Fruit fly (Drosophila melanogaster) whole organism, embryonic: ENCODE data around the gene CG6051.

Source experiments
- Asciz ChIP-seq: fragments of 200-800 bp; sonication (Bioruptor generic); optimal IDR thresholded peaks from 2 replicates; lab custom pipeline; 2017; ENCODE audit warnings: missing biosample characterization, mild to moderate bottlenecking, missing genetic modification characterization, missing genetic modification reagents
- Blimp-1 ChIP-seq: fragments of 200-800 bp; sonication (Bioruptor generic); optimal IDR thresholded peaks from 3 replicates; lab custom pipeline; 2018; ENCODE audit warnings: missing biosample characterization, missing genetic modification characterization, mild to moderate bottlenecking, moderate library complexity, missing genetic modification reagents
- BtbVII ChIP-seq: fragments of 200-800 bp; sonication (Bioruptor generic); optimal IDR thresholded peaks from 3 replicates; lab custom pipeline; 2017; ENCODE audit warnings: missing biosample characterization, mild to moderate bottlenecking, missing genetic modification characterization
- CG10147 ChIP-seq: fragments of 200-800 bp; sonication (Bioruptor generic); optimal IDR thresholded peaks from 2 replicates; lab custom pipeline; 2019; ENCODE audit warnings: missing biosample characterization, mild to moderate bottlenecking, missing genetic modification characterization, moderate library complexity
- CG10209 ChIP-seq: fragments of 200-800 bp; sonication (Bioruptor generic); optimal IDR thresholded peaks from 3 replicates; lab custom pipeline; 2017; ENCODE audit warnings: missing biosample characterization, mild to moderate bottlenecking, missing genetic modification characterization, missing genetic modification reagents
- CG12219 ChIP-seq: fragments of 200-800 bp; sonication (Bioruptor generic); optimal IDR thresholded peaks from 3 replicates; lab custom pipeline; 2018; ENCODE audit warnings: missing biosample characterization, mild to moderate bottlenecking, missing genetic modification characterization
- CG1233 ChIP-seq: fragments of 200-800 bp; sonication (Bioruptor generic); optimal IDR thresholded peaks from 4 replicates; lab custom pipeline; 2018; ENCODE audit warnings: missing biosample characterization, mild to moderate bottlenecking, missing genetic modification characterization
- CG13894 ChIP-seq: fragments of 200-800 bp; sonication (Bioruptor generic); optimal IDR thresholded peaks from 3 replicates; lab custom pipeline; 2018; ENCODE audit warnings: missing biosample characterization, mild to moderate bottlenecking, missing genetic modification characterization, moderate library complexity
- CG1602 ChIP-seq: fragments of 200-800 bp; sonication (Bioruptor generic); optimal IDR thresholded peaks from 3 replicates; lab custom pipeline; 2016; ENCODE audit warnings: missing biosample characterization, missing genetic modification characterization
- CG1647 ChIP-seq: fragments of 200-800 bp; sonication (Bioruptor generic); optimal IDR thresholded peaks from 3 replicates; lab custom pipeline; 2016; ENCODE audit warnings: missing biosample characterization, missing genetic modification characterization
- CG17359 ChIP-seq: fragments of 200-800 bp; sonication (Bioruptor generic); optimal IDR thresholded peaks from 3 replicates; lab custom pipeline; 2018; ENCODE audit warnings: missing biosample characterization, mild to moderate bottlenecking, missing genetic modification characterization, moderate library complexity
- CG17612 ChIP-seq: fragments of 200-800 bp; sonication (Bioruptor generic); IDR thresholded peaks from 2 replicates; pipeline ENCODE4 v1.3.6; 2022; ENCODE audit warnings: missing biosample characterization, missing genetic modification characterization
- CG17829 ChIP-seq: fragments of 200-800 bp; optimal IDR thresholded peaks from 2 replicates; lab custom pipeline; 2019; ENCODE audit warnings: missing biosample characterization, mild to moderate bottlenecking, missing genetic modification characterization, moderate library complexity
- CG31224 ChIP-seq: fragments of 200-800 bp; sonication (Bioruptor generic); IDR thresholded peaks from 2 replicates; pipeline ENCODE4 v1.3.6; 2022; ENCODE audit warnings: missing biosample characterization, missing genetic modification characterization
- CG4282 ChIP-seq: fragments of 200-800 bp; sonication (Bioruptor generic); optimal IDR thresholded peaks from 2 replicates; lab custom pipeline; 2016; ENCODE audit warnings: missing biosample characterization, missing genetic modification characterization
- CG4820 ChIP-seq: fragments of 200-800 bp; sonication (Bioruptor generic); optimal IDR thresholded peaks from 3 replicates; lab custom pipeline; 2016; ENCODE audit warnings: missing biosample characterization, missing genetic modification characterization
- CG6765 ChIP-seq: fragments of 200-800 bp; sonication (Bioruptor generic); optimal IDR thresholded peaks from 3 replicates; lab custom pipeline; 2017; ENCODE audit warnings: missing biosample characterization, mild to moderate bottlenecking, missing genetic modification characterization
- CG7556 ChIP-seq: fragments of 200-800 bp; sonication (Bioruptor generic); optimal IDR thresholded peaks from 2 replicates; lab custom pipeline; 2017; ENCODE audit warnings: missing biosample characterization, mild to moderate bottlenecking, missing genetic modification characterization
- CG7786 ChIP-seq: fragments of 200-800 bp; sonication (Bioruptor generic); optimal IDR thresholded peaks from 2 replicates; lab custom pipeline; 2016; ENCODE audit warnings: missing biosample characterization, missing genetic modification characterization
- CG8478 ChIP-seq: fragments of >200 bp; optimal IDR thresholded peaks from 2 replicates; lab custom pipeline; 2018
- CG8944 ChIP-seq: fragments of 200-800 bp; sonication (Bioruptor generic); optimal IDR thresholded peaks from 3 replicates; lab custom pipeline; 2016; ENCODE audit warnings: missing biosample characterization, missing genetic modification characterization
- Camta ChIP-seq: fragments of 200-800 bp; sonication (Bioruptor generic); optimal IDR thresholded peaks from 2 replicates; lab custom pipeline; 2016; ENCODE audit warnings: missing biosample characterization, missing genetic modification characterization
- Dbx ChIP-seq: fragments of 200-800 bp; sonication (Bioruptor generic); IDR thresholded peaks from 3 replicates; pipeline ENCODE4 v1.3.6; 2022; ENCODE audit warnings: missing biosample characterization, missing genetic modification characterization
- Dip2 ChIP-seq: fragments of 200-800 bp; sonication (Bioruptor generic); IDR thresholded peaks from 2 replicates; pipeline ENCODE4 v1.3.6; 2022; ENCODE audit warnings: missing biosample characterization, missing genetic modification characterization
- Fer1 ChIP-seq: fragments of 200-800 bp; sonication (Bioruptor generic); optimal IDR thresholded peaks from 2 replicates; lab custom pipeline; 2017; ENCODE audit warnings: missing biosample characterization, mild to moderate bottlenecking, missing genetic modification characterization
- HHEX ChIP-seq: fragments of 200-800 bp; sonication (Bioruptor generic); optimal IDR thresholded peaks from 3 replicates; lab custom pipeline; 2017; ENCODE audit warnings: missing biosample characterization, mild to moderate bottlenecking, missing genetic modification characterization, missing genetic modification reagents
- HLH3B ChIP-seq: fragments of 200-800 bp; sonication (Bioruptor generic); IDR thresholded peaks from 2 replicates; pipeline ENCODE4 v1.3.6; 2022; ENCODE audit warnings: missing biosample characterization, missing genetic modification characterization
- Hand ChIP-seq: fragments of 200-800 bp; sonication (Bioruptor generic); optimal IDR thresholded peaks from 2 replicates; lab custom pipeline; 2017; ENCODE audit warnings: mild to moderate bottlenecking, missing biosample characterization, missing genetic modification reagents, missing genetic modification characterization
- Hr39 ChIP-seq: fragments of >200 bp; optimal IDR thresholded peaks from 2 replicates; lab custom pipeline; 2017
- Jarid2 ChIP-seq: fragments of 200-800 bp; sonication (Bioruptor generic); optimal IDR thresholded peaks from 3 replicates; lab custom pipeline; 2017; ENCODE audit warnings: mild to moderate bottlenecking, missing biosample characterization, missing genetic modification reagents, missing genetic modification characterization
- Max ChIP-seq: fragments of 200-800 bp; sonication (Bioruptor generic); optimal IDR thresholded peaks from 2 replicates; lab custom pipeline; 2016; ENCODE audit warnings: missing biosample characterization, mild to moderate bottlenecking, missing genetic modification characterization
- Side ChIP-seq: fragments of 200-800 bp; sonication (Bioruptor generic); optimal IDR thresholded peaks from 2 replicates; lab custom pipeline; 2016; ENCODE audit warnings: missing biosample characterization, missing genetic modification characterization
- bab2 ChIP-seq: fragments of 200-800 bp; sonication (Bioruptor generic); optimal IDR thresholded peaks from 2 replicates; lab custom pipeline; 2016; ENCODE audit warnings: missing biosample characterization, missing genetic modification characterization
- bcd ChIP-seq: fragments of 200-800 bp; sonication (Bioruptor generic); optimal IDR thresholded peaks from 2 replicates; lab custom pipeline; 2017; ENCODE audit warnings: missing biosample characterization, mild to moderate bottlenecking, missing genetic modification characterization
- ci ChIP-seq: fragments of 200-800 bp; sonication (Bioruptor generic); IDR thresholded peaks from 3 replicates; pipeline ENCODE4 v1.3.6; 2022; ENCODE audit warnings: missing biosample characterization, missing genetic modification characterization
- crc ChIP-seq: fragments of 200-800 bp; sonication (Bioruptor generic); optimal IDR thresholded peaks from 2 replicates; lab custom pipeline; 2016; ENCODE audit warnings: missing biosample characterization, missing genetic modification characterization
- cwo ChIP-seq: fragments of 200-800 bp; sonication (Bioruptor generic); optimal IDR thresholded peaks from 3 replicates; lab custom pipeline; 2017; ENCODE audit warnings: missing biosample characterization, missing genetic modification characterization, mild to moderate bottlenecking, moderate library complexity, missing genetic modification reagents
- dan ChIP-seq: fragments of 200-800 bp; sonication (Bioruptor generic); IDR thresholded peaks from 2 replicates; pipeline ENCODE4 v1.3.6; 2022; ENCODE audit warnings: missing biosample characterization, missing genetic modification characterization
- esg ChIP-seq: fragments of 200-800 bp; sonication (Bioruptor generic); conservative IDR thresholded peaks from 2 replicates; pipeline ENCODE4 v1.3.6; 2022; ENCODE audit warnings: missing biosample characterization, missing genetic modification characterization
- exex ChIP-seq: fragments of 200-800 bp; sonication (Bioruptor generic); optimal IDR thresholded peaks from 4 replicates; lab custom pipeline; 2018; ENCODE audit warnings: missing biosample characterization, mild to moderate bottlenecking, missing genetic modification characterization, moderate library complexity
- gcm ChIP-seq: fragments of 200-800 bp; sonication (Bioruptor generic); optimal IDR thresholded peaks from 2 replicates; lab custom pipeline; 2019; ENCODE audit warnings: missing biosample characterization, mild to moderate bottlenecking, missing genetic modification characterization, moderate library complexity
- gro ChIP-seq: fragments of 200-800 bp; sonication (Bioruptor generic); optimal IDR thresholded peaks from 2 replicates; lab custom pipeline; 2016; ENCODE audit warnings: missing biosample characterization, missing genetic modification characterization
- maf-S ChIP-seq: fragments of 200-800 bp; sonication (Bioruptor generic); optimal IDR thresholded peaks from 2 replicates; lab custom pipeline; 2016; ENCODE audit warnings: missing biosample characterization, missing genetic modification characterization
- org-1 ChIP-seq: fragments of 200-800 bp; sonication (Bioruptor generic); optimal IDR thresholded peaks from 2 replicates; lab custom pipeline; 2017; ENCODE audit warnings: missing biosample characterization, missing genetic modification characterization
- pan ChIP-seq, 4 experiments: fragments of >200 bp in 3 of 4; fragments of 200-800 bp in 1 of 4; sonication (Bioruptor generic) in 1 of 4; optimal IDR thresholded peaks in 3 of 4; IDR thresholded peaks in 1 of 4; 2 replicates each; pipeline versions ENCODE4 v1.3.6 to Lab custom; 2017 to 2022; ENCODE audit warnings: missing biosample characterization in 2 of 4, missing genetic modification characterization in 2 of 4, mixed read lengths in 1 of 4
- ranshi ChIP-seq: fragments of 200-800 bp; sonication (Bioruptor generic); IDR thresholded peaks from 2 replicates; pipeline ENCODE4 v1.3.6; 2022; ENCODE audit warnings: missing biosample characterization, missing genetic modification characterization
- scrt ChIP-seq: fragments of 200-800 bp; sonication (Bioruptor generic); optimal IDR thresholded peaks from 2 replicates; lab custom pipeline; 2018; ENCODE audit warnings: missing biosample characterization, mild to moderate bottlenecking, missing genetic modification characterization, moderate library complexity
- sob ChIP-seq: fragments of 200-800 bp; sonication (Bioruptor generic); IDR thresholded peaks from 2 replicates; pipeline ENCODE4 v1.3.6; 2022; ENCODE audit warnings: missing biosample characterization, missing genetic modification characterization
- unpg ChIP-seq: fragments of 200-800 bp; sonication (Bioruptor generic); optimal IDR thresholded peaks from 3 replicates; lab custom pipeline; 2018; ENCODE audit warnings: missing biosample characterization, mild to moderate bottlenecking, missing genetic modification characterization, moderate library complexity
- vvl ChIP-seq: fragments of 200-800 bp; sonication (Bioruptor generic); IDR thresholded peaks from 2 replicates; pipeline ENCODE4 v1.3.6; 2022; ENCODE audit warnings: missing biosample characterization, missing genetic modification characterization
- zen ChIP-seq: fragments of 200-800 bp; sonication (Bioruptor generic); optimal IDR thresholded peaks from 3 replicates; lab custom pipeline; 2018; ENCODE audit warnings: missing biosample characterization, mild to moderate bottlenecking, missing genetic modification characterization, moderate library complexity

CG6051 gene

dm6 chr3R:27131408-27131807 lies 19.5 kb downstream of the CG6051 start (continued):
- TF ChIP-seq exex (tag; lab: Kevin White, UChicago) (peak; percentile 40), CG8478 (lab: Kevin White, UChicago) (no peak), CG17359 (tag; lab: Kevin White, UChicago) (peak; percentile 58), HLH3B (peak; percentile 31; the same call in 1 of the 2 replicates), HHEX (peak; percentile 67), cwo (GFP tag; lab: Kevin White, UChicago) (peak; percentile 56), gcm (GFP tag; lab: Kevin White, UChicago) (no peak), Blimp-1 (GFP tag; lab: Kevin White, UChicago) (peak; percentile 1), CG17829 (tag; lab: Kevin White, UChicago) (no peak), CG1647 (GFP tag; lab: Kevin White, UChicago) (peak; percentile 17), CG17612 (GFP tag; lab: Robert Waterston, UW) (no peak), zen (no peak), bcd (GFP tag; lab: Kevin White, UChicago) (peak; percentile 35), CG7556 (peak; percentile 34), maf-S (GFP tag; lab: Kevin White, UChicago) (peak; percentile 16), Side (GFP tag; lab: Kevin White, UChicago) (peak; percentile 64), CG31224 (GFP tag; lab: Robert Waterston, UW) (peak; percentile 23; the same call in 1 of the 2 replicates), CG6765 (GFP tag; lab: Kevin White, UChicago) (peak; percentile 73), Max (GFP tag; lab: Kevin White, UChicago) (no peak), CG10209 (GFP tag; lab: Kevin White, UChicago) (peak; percentile 72), CG13894 (tag; lab: Kevin White, UChicago) (peak; percentile 57), CG1233 (GFP tag; lab: Kevin White, UChicago) (peak; percentile 48), Jarid2 (GFP tag; lab: Kevin White, UChicago) (peak; percentile 15), Fer1 (GFP tag; lab: Kevin White, UChicago) (peak; percentile 78), sob (GFP tag; lab: Robert Waterston, UW) (peak; percentile 47; the same call in 1 of the 2 replicates), dan (GFP tag; lab: Robert Waterston, UW) (no peak), Hand (GFP tag; lab: Kevin White, UChicago) (peak; percentile 21), scrt (GFP tag; lab: Kevin White, UChicago) (peak; percentile 52), esg (no peak), bab2 (GFP tag; lab: Kevin White, UChicago) (peak; percentile 28), ci (GFP tag; lab: Robert Waterston, UW) (peak; percentile 58; the same call in 2 of the 3 replicates), Asciz (GFP tag; lab: Kevin White, UChicago) (peak; percentile 35), gro (peak; percentile 73), CG1602 (GFP tag; lab: Kevin White, UChicago) (no peak), CG8944 (GFP tag; lab: Kevin White, UChicago) (no peak), BtbVII (GFP tag; lab: Kevin White, UChicago) (peak; percentile 68), crc (GFP tag; lab: Kevin White, UChicago) (peak; percentile 38), vvl (GFP tag; lab: Robert Waterston, UW) (peak; percentile 44; the same call in 1 of the 2 replicates), Hr39 (lab: Kevin White, UChicago) (no peak), Camta (GFP tag; lab: Kevin White, UChicago) (peak; percentile 39), CG7786 (GFP tag; lab: Kevin White, UChicago) (peak; percentile 39), org-1 (GFP tag; lab: Kevin White, UChicago) (peak; percentile 60), CG4282 (GFP tag; lab: Kevin White, UChicago) (peak; percentile 3), Dbx (GFP tag; lab: Robert Waterston, UW) (peak; percentile 81; the same call in 2 of the 3 replicates), pan (optimal IDR thresholded peaks at IDR 0.05; lab: Kevin White, UChicago) (no peak), pan (GFP tag; optimal IDR thresholded peaks at IDR 0.05 in 1 of 2, IDR thresholded peaks at IDR 0.05 in 1 of 2) (peak in 1 of 2 experiments; percentile 52), Dip2 (GFP tag; lab: Robert Waterston, UW) (no peak), CG12219 (GFP tag; lab: Kevin White, UChicago) (peak; percentile 16), unpg (peak; percentile 35), CG10147 (peak; percentile 51), ranshi (GFP tag; lab: Robert Waterston, UW) (peak; percentile 9; the same call in 1 of the 2 replicates), CG4820 (no peak)
